Worm (Caenorhabditis elegans) whole organism, late embryonic: Measurements from ENCODE around the gene K07G6.1.

Experiments used
- C38D4.7 ChIP-seq: fragments of 200-800 bp; sonication (Bioruptor generic); optimal IDR thresholded peaks from 2 replicates; lab custom pipeline; 2018; ENCODE audit warnings: mild to moderate bottlenecking, missing genetic modification characterization, moderate library complexity, missing compliant biosample characterization
- K02D7.2 ChIP-seq: sonication (generic microtip); optimal IDR thresholded peaks from 2 replicates; lab custom pipeline; 2017; ENCODE audit warnings: mild to moderate bottlenecking, missing genetic modification characterization, missing compliant biosample characterization
- K09A11.1 ChIP-seq: sonication (generic microtip); optimal IDR thresholded peaks from 2 replicates; lab custom pipeline; 2017; ENCODE audit warnings: antibody characterized with exemption, mild to moderate bottlenecking, missing genetic modification characterization, missing compliant biosample characterization; ENCODE audit not compliant: insufficient read depth
- T23F11.4 ChIP-seq: fragments of 200-800 bp; sonication (Bioruptor generic); optimal IDR thresholded peaks from 2 replicates; lab custom pipeline; 2018; ENCODE audit warnings: mild to moderate bottlenecking, missing genetic modification characterization, missing compliant biosample characterization
- ama-1 ChIP-seq: fragments of 150-350 bp; optimal IDR thresholded peaks from 2 replicates; lab custom pipeline; 2014
- ceh-14 ChIP-seq: sonication (generic microtip); optimal IDR thresholded peaks from 2 replicates; lab custom pipeline; 2016; ENCODE audit warnings: missing genotype, missing genetic modification characterization, missing compliant biosample characterization
- ceh-18 ChIP-seq: sonication (generic microtip); optimal IDR thresholded peaks from 2 replicates; lab custom pipeline; 2016; ENCODE audit warnings: missing genetic modification characterization, missing compliant biosample characterization
- ceh-19 ChIP-seq: fragments of 200-800 bp; sonication (Bioruptor generic); optimal IDR thresholded peaks from 2 replicates; lab custom pipeline; 2018; ENCODE audit warnings: mild to moderate bottlenecking, missing genetic modification characterization, missing compliant biosample characterization
- ceh-24 ChIP-seq: sonication (generic microtip); optimal IDR thresholded peaks from 2 replicates; lab custom pipeline; 2016; ENCODE audit warnings: mild to moderate bottlenecking, missing genetic modification characterization, missing compliant biosample characterization
- ceh-31 ChIP-seq: sonication (generic microtip); optimal IDR thresholded peaks from 2 replicates; lab custom pipeline; 2016; ENCODE audit warnings: missing genetic modification characterization, missing compliant biosample characterization
- ceh-45 ChIP-seq: fragments of 200-800 bp; sonication (Bioruptor generic); IDR thresholded peaks from 2 replicates; pipeline ENCODE4 v1.3.6; 2022; ENCODE audit warnings: missing genetic modification reagents, missing genetic modification characterization, missing compliant biosample characterization
- ceh-48 ChIP-seq: sonication (generic microtip); optimal IDR thresholded peaks from 2 replicates; lab custom pipeline; 2016; ENCODE audit warnings: missing genetic modification characterization, inconsistent platforms, missing compliant biosample characterization
- ceh-6 ChIP-seq: fragments of 200-800 bp; sonication (Bioruptor generic); optimal IDR thresholded peaks from 2 replicates; lab custom pipeline; 2018; ENCODE audit warnings: mild to moderate bottlenecking, missing genetic modification characterization, missing compliant biosample characterization
- ceh-9 ChIP-seq: sonication (generic microtip); optimal IDR thresholded peaks from 2 replicates; lab custom pipeline; 2016; ENCODE audit warnings: mild to moderate bottlenecking, missing genetic modification characterization, inconsistent platforms, missing compliant biosample characterization
- elt-4 ChIP-seq: sonication (generic microtip); optimal IDR thresholded peaks from 2 replicates; lab custom pipeline; 2016; ENCODE audit warnings: missing genetic modification characterization, missing compliant biosample characterization
- fax-1 ChIP-seq: sonication (generic microtip); optimal IDR thresholded peaks from 2 replicates; lab custom pipeline; 2016; ENCODE audit warnings: missing genotype, missing genetic modification characterization, missing compliant biosample characterization
- fkh-10 ChIP-seq: fragments of 150-350 bp; optimal IDR thresholded peaks from 2 replicates; lab custom pipeline; 2014; ENCODE audit warnings: missing biosample characterization, missing genetic modification reagents, missing genetic modification characterization
- hlh-15 ChIP-seq: sonication (generic microtip); optimal IDR thresholded peaks from 2 replicates; lab custom pipeline; 2016; ENCODE audit warnings: missing genetic modification characterization, missing compliant biosample characterization
- hlh-30 ChIP-seq: sonication (generic microtip); optimal IDR thresholded peaks from 2 replicates; lab custom pipeline; 2017; ENCODE audit warnings: antibody characterized with exemption, missing genetic modification characterization, missing compliant biosample characterization; ENCODE audit not compliant: insufficient read depth
- hlh-6 ChIP-seq: sonication (generic microtip); optimal IDR thresholded peaks from 2 replicates; lab custom pipeline; 2016; ENCODE audit warnings: missing genotype, missing genetic modification characterization, missing compliant biosample characterization
- mec-3 ChIP-seq: sonication (generic microtip); optimal IDR thresholded peaks from 2 replicates; lab custom pipeline; 2016; ENCODE audit warnings: borderline replicate concordance, missing genetic modification characterization, missing compliant biosample characterization
- npax-4 ChIP-seq: sonication (generic microtip); optimal IDR thresholded peaks from 2 replicates; lab custom pipeline; 2016; ENCODE audit warnings: missing genetic modification characterization, missing compliant biosample characterization
- odd-2 ChIP-seq: sonication (generic microtip); optimal IDR thresholded peaks from 2 replicates; lab custom pipeline; 2017; ENCODE audit warnings: antibody characterized with exemption, mild to moderate bottlenecking, missing genetic modification characterization, missing compliant biosample characterization
- pat-9 ChIP-seq: fragments of 200-800 bp; sonication (Bioruptor generic); optimal IDR thresholded peaks from 2 replicates; lab custom pipeline; 2018; ENCODE audit warnings: mild to moderate bottlenecking, missing genetic modification characterization, moderate library complexity, missing compliant biosample characterization
- pax-1 ChIP-seq: fragments of 150-350 bp; optimal IDR thresholded peaks from 2 replicates; lab custom pipeline; 2014; ENCODE audit warnings: missing biosample characterization, missing genetic modification characterization
- pha-4 ChIP-seq: fragments of 150-350 bp; optimal IDR thresholded peaks from 2 replicates; lab custom pipeline; 2018; ENCODE audit warnings: missing biosample characterization, missing genetic modification reagents, missing genetic modification characterization
- pqm-1 ChIP-seq: sonication (generic microtip); optimal IDR thresholded peaks from 2 replicates; lab custom pipeline; 2016; ENCODE audit warnings: missing genetic modification characterization, missing compliant biosample characterization
- pros-1 ChIP-seq: fragments of 150-350 bp; optimal IDR thresholded peaks from 2 replicates; lab custom pipeline; 2014; ENCODE audit warnings: missing biosample characterization, missing genetic modification reagents, missing genetic modification characterization
- ref-2 ChIP-seq: sonication (generic microtip); optimal IDR thresholded peaks from 2 replicates; lab custom pipeline; 2016; ENCODE audit warnings: missing genetic modification characterization, missing compliant biosample characterization
- rnt-1 ChIP-seq: sonication (generic microtip); optimal IDR thresholded peaks from 2 replicates; lab custom pipeline; 2016; ENCODE audit warnings: missing genetic modification characterization, missing compliant biosample characterization
- sdc-2 ChIP-seq: sonication (generic microtip); optimal IDR thresholded peaks from 2 replicates; lab custom pipeline; 2016; ENCODE audit warnings: missing genotype, missing genetic modification characterization, missing compliant biosample characterization
- sox-2 ChIP-seq: fragments of 200-800 bp; sonication (Bioruptor generic); IDR thresholded peaks from 2 replicates; pipeline ENCODE4 v1.3.6; 2022; ENCODE audit warnings: missing genetic modification reagents, missing genetic modification characterization, missing compliant biosample characterization
- syd-9 ChIP-seq: sonication (generic microtip); optimal IDR thresholded peaks from 2 replicates; lab custom pipeline; 2016; ENCODE audit warnings: mild to moderate bottlenecking, missing genetic modification characterization, moderate library complexity, missing compliant biosample characterization
- ttx-3 ChIP-seq: sonication (generic microtip); optimal IDR thresholded peaks from 2 replicates; lab custom pipeline; 2016; ENCODE audit warnings: missing genetic modification reagents, missing genetic modification characterization, missing compliant biosample characterization
- ztf-16 ChIP-seq: sonication (generic microtip); optimal IDR thresholded peaks from 2 replicates; lab custom pipeline; 2017; ENCODE audit warnings: missing genetic modification characterization, missing compliant biosample characterization

Gene K07G6.1

DNA sequence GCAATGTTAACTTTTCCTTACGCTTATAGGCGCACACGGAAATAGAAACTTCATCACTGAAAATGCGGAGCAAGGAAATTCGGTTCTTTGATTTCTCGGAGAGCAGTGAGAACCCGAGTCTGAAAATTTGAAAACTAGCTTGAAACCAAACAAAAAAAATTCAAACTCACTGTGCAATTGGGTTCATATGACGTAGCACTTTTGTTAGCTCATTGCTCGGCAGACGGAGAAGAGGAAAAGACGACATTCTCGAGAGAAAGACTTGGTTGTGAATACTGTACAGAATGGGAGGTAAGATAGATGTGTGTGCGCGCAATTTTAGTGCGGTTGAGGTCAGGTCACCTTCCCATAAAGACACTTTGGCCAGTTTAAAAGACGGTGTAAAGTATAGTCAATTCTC, 9.1 kb downstream of the K07G6.1 start, which contains the start of the genes F36H5.13 and F36H5.8:
F36H5.13 (minus strand) TSS at position 101 of the 400 bp plus-strand sequence.
F36H5.8 (minus strand) TSS at position 274 of the 400 bp plus-strand sequence.
- TF ChIP-seq fkh-10 (GFP tag; lab: Kevin White, UChicago): no peak
- no peak for TF ChIP-seq ceh-19 (GFP tag; lab: Kevin White, UChicago)
- TF ChIP-seq ceh-31: no peak
- TF ChIP-seq C38D4.7: no peak
- TF ChIP-seq ceh-18: no peak
- TF ChIP-seq odd-2 (tag; lab: Kevin White, UChicago): no peak
- no peak for TF ChIP-seq ceh-24 (tag; lab: Kevin White, UChicago)
- TF ChIP-seq, all 69 proteins: peak for 0

DNA sequence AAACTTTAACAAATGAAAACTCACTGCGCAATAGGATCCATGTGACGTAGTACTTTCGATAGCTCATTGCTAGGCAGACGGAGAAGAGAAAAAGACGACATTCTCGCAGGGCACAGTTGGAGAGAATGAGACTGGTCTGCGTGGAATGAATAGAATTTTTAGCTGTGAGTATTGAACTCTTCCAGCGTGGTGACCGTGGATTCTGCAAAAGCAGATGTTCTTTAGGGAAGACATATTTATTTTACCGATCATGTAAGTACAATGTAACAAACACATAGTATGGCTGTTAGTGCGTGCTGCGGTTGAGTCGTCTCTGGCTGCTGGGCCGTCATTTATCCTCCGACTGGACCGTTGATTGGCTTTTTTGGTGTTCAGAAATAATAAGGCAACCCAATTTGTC, 11.6 kb downstream of the K07G6.1 start, which contains the start of gene F36H5.9:
F36H5.9 (minus strand) TSS at position 101 of the 400 bp plus-strand sequence.
- TF ChIP-seq sox-2 (no peak), K09A11.1 (tag; lab: Kevin White, UChicago) (no peak), pqm-1 (tag; lab: Kevin White, UChicago) (no peak), pros-1 (tag; lab: Kevin White, UChicago) (no peak), ceh-6 (no peak), elt-4 (tag; lab: Kevin White, UChicago) (no peak)

DNA sequence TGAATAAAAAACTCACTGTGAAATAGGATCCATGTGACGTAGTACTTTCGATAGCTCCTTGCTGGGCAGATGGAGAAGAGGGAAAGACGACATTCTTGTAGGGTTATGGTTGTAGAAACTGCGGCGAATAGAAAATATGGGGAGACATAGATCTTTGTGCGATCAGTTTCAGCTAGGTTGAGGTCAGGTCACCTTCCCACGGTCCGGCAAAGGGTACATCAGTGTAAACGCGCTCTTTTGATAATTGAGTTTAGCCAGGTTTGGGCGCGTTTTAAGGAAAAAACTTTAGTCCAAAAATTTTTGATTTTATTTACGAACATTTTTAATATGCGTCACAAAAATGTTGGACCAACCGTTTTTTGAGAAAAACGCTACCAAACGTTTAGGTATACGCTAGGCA, 14.7 kb downstream of the K07G6.1 start, which contains the start of gene F36H5.17:
F36H5.17 (minus strand) TSS at position 101 of the 400 bp plus-strand sequence.
- TF ChIP-seq pax-1 (no peak), pha-4 (tag; lab: Kevin White, UChicago) (no peak), npax-4 (tag; lab: Kevin White, UChicago) (no peak), ceh-48 (tag; lab: Kevin White, UChicago) (no peak), ref-2 (tag; lab: Kevin White, UChicago) (no peak), K02D7.2 (tag; lab: Kevin White, UChicago) (no peak), rnt-1 (tag; lab: Kevin White, UChicago) (no peak), ceh-14 (no peak), fkh-10 (GFP tag; lab: Kevin White, UChicago) (no peak), mec-3 (tag; lab: Kevin White, UChicago) (no peak), fax-1 (tag; lab: Kevin White, UChicago) (no peak), sox-2 (no peak)

- TF ChIP-seq ttx-3 (tag; lab: Kevin White, UChicago): no peak
- TF ChIP-seq ceh-48 (tag; lab: Kevin White, UChicago): no peak
- no peak for TF ChIP-seq npax-4 (tag; lab: Kevin White, UChicago)
- TF ChIP-seq hlh-6 (tag; lab: Kevin White, UChicago): no peak
- no peak for TF ChIP-seq ztf-16 (tag; lab: Kevin White, UChicago)
- TF ChIP-seq T23F11.4 (GFP tag; lab: Kevin White, UChicago): no peak
Observed at ce11 chrII:1756582-1756981, 15.2 kb downstream of the K07G6.1 start, which contains the start of gene fbxb-53. TSS of gene fbxb-53 (plus strand) at chrII:1756882.

ce11 chrII:1757033-1757432, 15.7 kb downstream of the K07G6.1 start, which contains the start of gene F36H5.10:
TSS of gene F36H5.10 (plus strand) at chrII:1757333.
- TF ChIP-seq ceh-9 (no peak), sox-2 (no peak), ama-1 (lab: Kevin White, UChicago) (no peak), sdc-2 (no peak), ttx-3 (tag; lab: Kevin White, UChicago) (no peak), pat-9 (tag; lab: Kevin White, UChicago) (no peak), ceh-48 (tag; lab: Kevin White, UChicago) (no peak), ceh-45 (GFP tag; lab: Robert Waterston, UW) (no peak), hlh-15 (tag; lab: Kevin White, UChicago) (no peak), ceh-18 (no peak), syd-9 (no peak), hlh-30 (tag; lab: Kevin White, UChicago) (no peak), pros-1 (tag; lab: Kevin White, UChicago) (no peak)
